Fruit fly (Drosophila melanogaster) whole organism, prepupa: Measurements from ENCODE around the gene Rsph9.

Experiments used
- Blimp-1 ChIP-seq: fragments of 200-800 bp; sonication (Bioruptor generic); optimal IDR thresholded peaks from 3 replicates; lab custom pipeline; 2017; ENCODE audit warnings: missing biosample characterization, missing genetic modification characterization, mild to moderate bottlenecking, moderate library complexity, missing genetic modification reagents
- CG10631 ChIP-seq: fragments of 200-800 bp; sonication (Bioruptor generic); optimal IDR thresholded peaks from 2 replicates; lab custom pipeline; 2016; ENCODE audit warnings: missing biosample characterization, missing genetic modification characterization
- pdm3 ChIP-seq: fragments of 200-800 bp; sonication (Bioruptor generic); optimal IDR thresholded peaks from 3 replicates; lab custom pipeline; 2016; ENCODE audit warnings: missing biosample characterization, missing genetic modification characterization

DNA sequence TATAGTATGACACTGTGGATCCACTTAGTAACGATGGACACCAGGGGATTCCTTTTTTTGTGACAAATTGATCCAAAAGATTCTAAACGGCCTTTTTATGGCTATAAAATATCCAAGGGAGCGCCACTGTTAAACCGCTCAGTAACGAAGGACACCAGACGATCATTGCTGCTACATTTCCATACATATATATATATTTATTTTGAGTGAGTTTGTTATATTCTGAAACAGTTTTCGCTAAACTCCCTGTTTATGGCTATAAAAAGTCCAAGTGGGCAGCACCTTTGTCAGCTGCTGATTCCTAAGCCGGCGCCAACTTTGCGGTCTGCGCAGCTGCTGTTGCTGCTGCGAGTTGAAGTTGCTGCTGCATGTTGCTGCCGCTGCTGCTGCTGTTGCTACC lies 31.9 kb downstream of the Rsph9 start:
- TF ChIP-seq CG10631 (GFP tag; lab: Kevin White, UChicago) (no peak), pdm3 (no peak), Blimp-1 (GFP tag; lab: Kevin White, UChicago) (no peak)
